Worm (Caenorhabditis elegans) whole organism, L3 larva: Measurements from ENCODE around the gene lgc-54.

ENCODE experiments used
- R02D3.7 ChIP-seq: fragments of 150-350 bp; optimal IDR thresholded peaks from 2 replicates; lab custom pipeline; 2014; ENCODE audit warnings: missing biosample characterization, missing genetic modification characterization
- ZK546.5 ChIP-seq: sonication (generic microtip); optimal IDR thresholded peaks from 2 replicates; lab custom pipeline; 2017; ENCODE audit warnings: missing biosample characterization, missing genetic modification characterization
- aly-2 ChIP-seq: fragments of 150-350 bp; optimal IDR thresholded peaks from 2 replicates; lab custom pipeline; 2014; ENCODE audit warnings: missing biosample characterization, missing genetic modification characterization
- ama-1 ChIP-seq: fragments of 150-350 bp; optimal IDR thresholded peaks from 2 replicates; lab custom pipeline; 2018
- ceh-16 ChIP-seq: sonication (generic microtip); optimal IDR thresholded peaks from 2 replicates; lab custom pipeline; 2017; ENCODE audit warnings: missing biosample characterization, missing genetic modification characterization
- ceh-28 ChIP-seq: fragments of 150-350 bp; optimal IDR thresholded peaks from 2 replicates; lab custom pipeline; 2014; ENCODE audit warnings: missing biosample characterization, missing genetic modification reagents, missing genetic modification characterization
- ceh-82 ChIP-seq: fragments of 150-350 bp; optimal IDR thresholded peaks from 2 replicates; lab custom pipeline; 2014; ENCODE audit warnings: missing biosample characterization, missing genetic modification characterization
- ceh-9 ChIP-seq: sonication (generic microtip); optimal IDR thresholded peaks from 2 replicates; lab custom pipeline; 2018; ENCODE audit warnings: missing biosample characterization, missing genetic modification characterization
- daf-12 ChIP-seq: fragments of 150-350 bp; optimal IDR thresholded peaks from 2 replicates; lab custom pipeline; 2014; ENCODE audit warnings: missing biosample characterization, missing genetic modification reagents, missing genetic modification characterization
- egl-27 ChIP-seq: sonication (generic microtip); optimal IDR thresholded peaks from 4 replicates; lab custom pipeline; 2017; ENCODE audit warnings: missing biosample characterization, missing genetic modification reagents, missing genetic modification characterization
- egl-5 ChIP-seq: fragments of 150-350 bp; optimal IDR thresholded peaks from 2 replicates; lab custom pipeline; 2017; ENCODE audit warnings: missing biosample characterization, missing genetic modification reagents, missing genetic modification characterization, inconsistent platforms
- elt-1 ChIP-seq: fragments of 150-350 bp; optimal IDR thresholded peaks from 2 replicates; lab custom pipeline; 2014; ENCODE audit warnings: missing biosample characterization, missing genetic modification characterization
- elt-2 ChIP-seq: sonication (generic microtip); optimal IDR thresholded peaks from 2 replicates; lab custom pipeline; 2016; ENCODE audit warnings: missing genetic modification reagents, mild to moderate bottlenecking, missing genetic modification characterization, missing compliant biosample characterization
- elt-3 ChIP-seq, 3 experiments: fragments of 150-350 bp in 1 of 3; sonication (generic microtip) in 2 of 3; optimal IDR thresholded peaks; 2 replicates in 2 of 3; 4 replicates in 1 of 3; lab custom pipeline; 2014 to 2017; ENCODE audit warnings: missing biosample characterization in 3 of 3, missing genetic modification characterization in 3 of 3
- eor-1 ChIP-seq, 2 experiments: fragments of 150-350 bp; optimal IDR thresholded peaks; 2 replicates each; lab custom pipeline; 2014 to 2018; ENCODE audit warnings: missing biosample characterization in 2 of 2, missing genetic modification characterization in 2 of 2
- fkh-10 ChIP-seq: sonication (generic microtip); optimal IDR thresholded peaks from 2 replicates; lab custom pipeline; 2017; ENCODE audit warnings: missing biosample characterization, missing genetic modification reagents, missing genetic modification characterization
- fkh-2 ChIP-seq: fragments of 150-350 bp; optimal IDR thresholded peaks from 2 replicates; lab custom pipeline; 2014; ENCODE audit warnings: missing biosample characterization, missing genetic modification reagents, missing genetic modification characterization
- fos-1 ChIP-seq: fragments of 150-350 bp; optimal IDR thresholded peaks from 2 replicates; lab custom pipeline; 2014; ENCODE audit warnings: missing biosample characterization, missing genetic modification characterization
- hmg-11 ChIP-seq: sonication (generic microtip); optimal IDR thresholded peaks from 2 replicates; lab custom pipeline; 2016; ENCODE audit warnings: missing genetic modification characterization, missing compliant biosample characterization
- jun-1 ChIP-seq: fragments of 150-350 bp; optimal IDR thresholded peaks from 2 replicates; lab custom pipeline; 2014; ENCODE audit warnings: missing biosample characterization, missing genetic modification reagents, missing genetic modification characterization
- lin-15B ChIP-seq: fragments of 150-350 bp; optimal IDR thresholded peaks from 2 replicates; lab custom pipeline; 2014; ENCODE audit warnings: missing biosample characterization, missing genetic modification characterization
- lin-39 ChIP-seq: fragments of 150-350 bp; optimal IDR thresholded peaks from 2 replicates; lab custom pipeline; 2018; ENCODE audit warnings: missing biosample characterization, missing genetic modification reagents, missing genetic modification characterization
- lsy-12 ChIP-seq: sonication (generic microtip); optimal IDR thresholded peaks from 2 replicates; lab custom pipeline; 2016; ENCODE audit warnings: mild to moderate bottlenecking, missing genetic modification characterization, missing compliant biosample characterization
- mdl-1 ChIP-seq: fragments of 150-350 bp; optimal IDR thresholded peaks from 2 replicates; lab custom pipeline; 2014; ENCODE audit warnings: missing biosample characterization, missing genetic modification characterization
- mml-1 ChIP-seq: fragments of 150-350 bp; sonication (generic microtip); optimal IDR thresholded peaks from 3 replicates; lab custom pipeline; 2014; ENCODE audit warnings: missing biosample characterization, missing genetic modification characterization
- nfya-1 ChIP-seq: sonication (generic microtip); optimal IDR thresholded peaks from 2 replicates; lab custom pipeline; 2017; ENCODE audit warnings: missing genetic modification characterization, mild to moderate bottlenecking, missing compliant biosample characterization, antibody characterized with exemption, moderate library complexity; ENCODE audit not compliant: insufficient read depth
- nhr-11 ChIP-seq: fragments of 150-350 bp; optimal IDR thresholded peaks from 2 replicates; lab custom pipeline; 2014; ENCODE audit warnings: missing biosample characterization, missing genetic modification characterization
- nhr-12 ChIP-seq: fragments of 150-350 bp; optimal IDR thresholded peaks from 2 replicates; lab custom pipeline; 2014; ENCODE audit warnings: missing biosample characterization, missing genetic modification characterization
- nhr-23 ChIP-seq: fragments of 150-350 bp; optimal IDR thresholded peaks from 2 replicates; lab custom pipeline; 2014; ENCODE audit warnings: missing biosample characterization, missing genetic modification reagents, missing genetic modification characterization
- nhr-237 ChIP-seq: fragments of 150-350 bp; optimal IDR thresholded peaks from 2 replicates; lab custom pipeline; 2014; ENCODE audit warnings: missing biosample characterization, missing genetic modification characterization
- nhr-25 ChIP-seq: sonication (generic microtip); optimal IDR thresholded peaks from 2 replicates; lab custom pipeline; 2017; ENCODE audit warnings: missing biosample characterization, missing genetic modification characterization
- nhr-28 ChIP-seq: fragments of 150-350 bp; optimal IDR thresholded peaks from 2 replicates; lab custom pipeline; 2014; ENCODE audit warnings: missing biosample characterization, missing genetic modification characterization
- nhr-43 ChIP-seq: sonication (generic microtip); optimal IDR thresholded peaks from 2 replicates; lab custom pipeline; 2016; ENCODE audit warnings: mild to moderate bottlenecking, missing genetic modification characterization, missing compliant biosample characterization; ENCODE audit not compliant: poor library complexity, severe bottlenecking
- nhr-67 ChIP-seq: fragments of 150-350 bp; optimal IDR thresholded peaks from 2 replicates; lab custom pipeline; 2014; ENCODE audit warnings: missing biosample characterization, missing genetic modification characterization
- nhr-76 ChIP-seq: fragments of 150-350 bp; sonication (generic microtip); optimal IDR thresholded peaks from 5 replicates; lab custom pipeline; 2014; ENCODE audit warnings: missing biosample characterization, missing genetic modification characterization
- nhr-77 ChIP-seq: fragments of 150-350 bp; optimal IDR thresholded peaks from 2 replicates; lab custom pipeline; 2014; ENCODE audit warnings: missing biosample characterization, missing genetic modification characterization
- pha-4 ChIP-seq: fragments of 150-350 bp; optimal IDR thresholded peaks from 2 replicates; lab custom pipeline; 2014; ENCODE audit warnings: missing biosample characterization, missing genetic modification reagents, missing genetic modification characterization
- pqm-1 ChIP-seq: fragments of 150-350 bp; optimal IDR thresholded peaks from 2 replicates; lab custom pipeline; 2017; ENCODE audit warnings: missing biosample characterization, missing genetic modification characterization, inconsistent platforms
- sea-2 ChIP-seq: fragments of 150-350 bp; sonication (generic microtip); optimal IDR thresholded peaks from 4 replicates; lab custom pipeline; 2014; ENCODE audit warnings: missing biosample characterization, missing genetic modification reagents, missing genetic modification characterization
- skn-1 ChIP-seq: fragments of 150-350 bp; optimal IDR thresholded peaks from 2 replicates; lab custom pipeline; 2014; ENCODE audit warnings: missing biosample characterization, missing genetic modification characterization
- snpc-4 ChIP-seq: fragments of 150-350 bp; optimal IDR thresholded peaks from 2 replicates; lab custom pipeline; 2014; ENCODE audit warnings: missing biosample characterization, missing genetic modification characterization
- tbx-2 ChIP-seq: sonication (generic microtip); optimal IDR thresholded peaks from 2 replicates; lab custom pipeline; 2016; ENCODE audit warnings: mild to moderate bottlenecking, missing genetic modification characterization, missing compliant biosample characterization
- unc-39 ChIP-seq: sonication (generic microtip); optimal IDR thresholded peaks from 4 replicates; lab custom pipeline; 2017; ENCODE audit warnings: missing biosample characterization, missing genetic modification characterization
- unc-62 ChIP-seq: fragments of 150-350 bp; sonication (generic microtip); optimal IDR thresholded peaks from 4 replicates; lab custom pipeline; 2014; ENCODE audit warnings: missing biosample characterization, missing genetic modification reagents, missing genetic modification characterization
- zag-1 ChIP-seq: fragments of 150-350 bp; optimal IDR thresholded peaks from 2 replicates; lab custom pipeline; 2014; ENCODE audit warnings: missing biosample characterization, missing genetic modification characterization
- ztf-11 ChIP-seq: fragments of 150-350 bp; optimal IDR thresholded peaks from 2 replicates; lab custom pipeline; 2014; ENCODE audit warnings: missing biosample characterization, missing genetic modification characterization
- ztf-4 ChIP-seq: fragments of 150-350 bp; optimal IDR thresholded peaks from 2 replicates; lab custom pipeline; 2014; ENCODE audit warnings: missing biosample characterization, missing genetic modification characterization

Gene lgc-54

DNA sequence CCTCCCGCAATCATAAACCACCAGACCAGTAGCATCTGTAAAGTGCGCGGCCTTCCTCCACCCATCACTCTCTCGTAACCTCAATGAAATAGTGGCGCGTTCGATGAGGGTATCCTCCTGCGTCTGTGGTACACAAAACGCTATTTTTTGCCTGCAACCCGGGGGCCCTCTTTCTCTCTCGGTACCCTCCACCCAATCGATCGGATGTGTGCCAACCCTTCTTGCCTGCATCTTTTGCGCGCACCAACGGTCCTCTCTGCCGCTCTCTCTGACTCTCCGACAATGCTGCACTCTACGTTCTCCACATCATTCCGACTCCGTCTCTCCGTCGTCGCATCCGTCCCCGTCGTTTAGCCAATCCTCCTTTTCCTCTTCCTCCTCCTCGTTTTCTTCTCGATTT is 33.1 kb upstream of the lgc-54 start:
- peak; percentile 52 for TF ChIP-seq lin-15B
- no peak for TF ChIP-seq mml-1 (tag; lab: Kevin White, UChicago)
- no peak for TF ChIP-seq fos-1 (tag; lab: Kevin White, UChicago)
- no peak for TF ChIP-seq egl-27 (tag; lab: Kevin White, UChicago)
- TF ChIP-seq nfya-1 (tag; lab: Kevin White, UChicago) = peak; percentile 88
- TF ChIP-seq ceh-28 = peak; percentile 87
- no peak for TF ChIP-seq nhr-77 (tag; lab: Kevin White, UChicago)
- no peak for TF ChIP-seq R02D3.7 (tag; lab: Kevin White, UChicago)
- peak; percentile 68 for TF ChIP-seq pha-4 (tag; lab: Kevin White, UChicago)
- no peak for TF ChIP-seq nhr-76
- TF ChIP-seq lsy-12 (tag; lab: Kevin White, UChicago) = peak; percentile 41
- peak; percentile 53 for TF ChIP-seq nhr-43
- peak; percentile 22 for TF ChIP-seq skn-1 (tag; lab: Kevin White, UChicago)
- peak; percentile 83 for TF ChIP-seq fkh-10 (GFP tag; lab: Kevin White, UChicago)
- TF ChIP-seq ZK546.5 (tag; lab: Kevin White, UChicago) = no peak
- TF ChIP-seq ceh-16 (tag; lab: Kevin White, UChicago) = no peak
- TF ChIP-seq eor-1 (tag; optimal IDR thresholded peaks at IDR 0.05; lab: Kevin White, UChicago) = no peak
- no peak for TF ChIP-seq nhr-11 (tag; lab: Kevin White, UChicago)
- TF ChIP-seq ceh-9 (tag; lab: Kevin White, UChicago) = no peak
- peak; percentile 75 for TF ChIP-seq tbx-2 (tag; lab: Kevin White, UChicago)
- no peak for TF ChIP-seq ztf-4 (tag; lab: Kevin White, UChicago)
- no peak for TF ChIP-seq nhr-67 (tag; lab: Kevin White, UChicago)
- TF ChIP-seq nhr-237 (tag; lab: Kevin White, UChicago) = no peak
- TF ChIP-seq sea-2 (GFP tag; lab: Kevin White, UChicago) = peak; percentile 82
- TF ChIP-seq unc-62 (GFP tag; lab: Kevin White, UChicago) = no peak
- TF ChIP-seq zag-1 (tag; lab: Kevin White, UChicago) = no peak
- TF ChIP-seq ama-1 (lab: Kevin White, UChicago) = no peak
- TF ChIP-seq mdl-1 = peak; percentile 10
- TF ChIP-seq ztf-11 (tag; lab: Kevin White, UChicago) = no peak
- peak; percentile 83 for TF ChIP-seq lin-39 (tag; lab: Kevin White, UChicago)
- peak; percentile 32 for TF ChIP-seq snpc-4 (tag; lab: Kevin White, UChicago)
- peak; percentile 21 for TF ChIP-seq ceh-82 (tag; lab: Kevin White, UChicago)
- TF ChIP-seq elt-2 (tag; lab: Kevin White, UChicago) = no peak
- TF ChIP-seq fkh-2 = no peak
- no peak for TF ChIP-seq nhr-28
- peak; percentile 53 for TF ChIP-seq egl-5 (tag; lab: Kevin White, UChicago)
- TF ChIP-seq nhr-23 = no peak
- TF ChIP-seq unc-39 (tag; lab: Kevin White, UChicago) = no peak
- TF ChIP-seq jun-1 (tag; lab: Kevin White, UChicago) = peak; percentile 29
- TF ChIP-seq daf-12 (tag; lab: Kevin White, UChicago) = no peak
- TF ChIP-seq hmg-11 (tag; lab: Kevin White, UChicago) = peak; percentile 93
- no peak for TF ChIP-seq elt-1 (tag; lab: Kevin White, UChicago)
- TF ChIP-seq elt-3 (tag; optimal IDR thresholded peaks at IDR 0.05; lab: Kevin White, UChicago) = no peak
- peak; percentile 44 for TF ChIP-seq nhr-25 (tag; lab: Kevin White, UChicago)
- TF ChIP-seq pqm-1 (tag; lab: Kevin White, UChicago) = no peak
- TF ChIP-seq aly-2 (tag; lab: Kevin White, UChicago) = no peak
- TF ChIP-seq nhr-12 (tag; lab: Kevin White, UChicago) = no peak
